Worm (Caenorhabditis elegans) whole organism, L4/young adult: Measurements from ENCODE around the gene spp-26.

ENCODE experiments used
- W03F9.2 ChIP-seq: fragments of 150-350 bp; optimal IDR thresholded peaks from 2 replicates; lab custom pipeline; 2014; ENCODE audit warnings: missing biosample characterization, missing genetic modification characterization
- him-1 ChIP-seq: sonication (generic microtip); optimal IDR thresholded peaks from 2 replicates; lab custom pipeline; 2016; ENCODE audit warnings: missing genotype, missing genetic modification reagents, missing genetic modification characterization, missing compliant biosample characterization

DNA sequence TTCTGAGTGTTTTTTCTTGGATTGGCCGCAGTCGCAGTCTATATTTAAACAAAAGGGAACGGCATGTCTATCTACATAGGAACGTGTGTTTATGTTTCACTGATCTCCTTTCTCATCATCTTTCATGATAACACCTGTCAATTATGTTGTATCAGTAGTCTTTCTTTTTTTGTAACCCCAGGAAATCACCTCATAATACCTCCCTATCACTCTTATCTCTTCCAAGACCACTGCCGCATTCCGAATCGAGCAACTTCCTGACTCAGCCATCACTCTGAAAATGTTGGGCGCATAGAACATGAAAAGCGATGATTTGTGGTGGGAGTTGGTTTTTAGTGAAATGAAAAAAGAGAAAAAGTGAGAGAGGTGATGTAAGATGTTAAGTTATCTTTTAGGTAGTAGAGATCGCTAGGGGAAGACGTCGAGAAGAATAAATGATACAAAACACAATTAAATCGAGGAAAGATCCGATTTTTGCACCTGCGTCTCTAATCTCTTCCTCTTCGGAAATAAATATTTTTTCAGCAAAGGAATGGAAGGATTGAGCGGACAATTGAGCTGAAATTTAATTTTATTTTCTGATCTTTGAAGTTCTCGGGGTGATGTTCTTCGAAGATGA is 36.0 kb downstream of the spp-26 start:
- TF ChIP-seq him-1 (tag; lab: Kevin White, UChicago) (no peak), W03F9.2 (tag; lab: Kevin White, UChicago) (no peak)
